Worm (Caenorhabditis elegans): ENCODE results near the gene fask-1.

- no peak for TF ChIP-seq him-1 (tag; optimal IDR thresholded peaks at IDR 0.05)
- TF ChIP-seq W03F9.2 (tag; optimal IDR thresholded peaks at IDR 0.05): no peak
These were observed 16.2 kb downstream of the fask-1 start for ce11 chrIV:13116679-13117078.

All from whole organism, L4/young adult.